Worm (Caenorhabditis elegans) whole organism, midembryonic: ENCODE measurements around the gene clc-4.

Experiments used
- T22C8.4 ChIP-seq: fragments of 200-800 bp; sonication (Bioruptor generic); IDR thresholded peaks from 2 replicates; pipeline ENCODE4 v1.3.6; 2022; ENCODE audit warnings: missing genetic modification characterization, missing compliant biosample characterization
- klf-2 ChIP-seq: fragments of 200-800 bp; sonication (Bioruptor generic); conservative IDR thresholded peaks from 2 replicates; pipeline ENCODE4 v1.3.6; 2022; ENCODE audit warnings: missing genetic modification reagents, missing genetic modification characterization, missing compliant biosample characterization
- med-1 ChIP-seq: sonication (generic microtip); optimal IDR thresholded peaks from 2 replicates; lab custom pipeline; 2017; ENCODE audit warnings: missing genetic modification characterization, mild to moderate bottlenecking, missing compliant biosample characterization, antibody characterized with exemption, missing genetic modification reagents; ENCODE audit not compliant: insufficient read depth
- ref-1 ChIP-seq: fragments of 200-800 bp; sonication (Bioruptor generic); conservative IDR thresholded peaks from 2 replicates; pipeline ENCODE4 v1.3.6; 2022; ENCODE audit warnings: missing genetic modification reagents, missing genetic modification characterization, missing compliant biosample characterization
- tab-1 ChIP-seq: fragments of 200-800 bp; sonication (Bioruptor generic); IDR thresholded peaks from 2 replicates; pipeline ENCODE4 v1.3.6; 2022; ENCODE audit warnings: missing genetic modification characterization, missing compliant biosample characterization
- ztf-29 ChIP-seq: fragments of 200-800 bp; sonication (Bioruptor generic); IDR thresholded peaks from 2 replicates; pipeline ENCODE4 v1.3.6; 2022; ENCODE audit warnings: missing genetic modification reagents, missing genetic modification characterization, missing compliant biosample characterization

DNA sequence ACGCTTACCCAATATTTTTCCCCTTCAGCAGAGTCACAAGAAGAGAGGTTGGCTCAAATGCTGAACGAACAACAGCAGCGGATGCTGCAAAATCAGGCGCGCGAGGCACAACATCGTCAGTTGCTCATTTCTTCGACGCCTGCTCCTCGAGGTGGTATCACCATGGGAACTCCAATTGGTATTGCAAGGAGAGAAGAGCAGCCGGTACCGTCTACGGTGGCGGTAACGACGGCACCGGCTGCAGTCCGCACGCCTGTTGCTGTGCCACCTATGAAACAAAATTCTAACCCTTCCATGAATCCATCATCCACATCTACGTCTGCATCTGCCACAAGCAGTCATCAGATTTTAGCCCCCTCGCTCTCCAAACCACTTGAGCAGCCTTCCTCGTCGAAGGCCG lies 8.9 kb downstream of the clc-4 start:
- TF ChIP-seq T22C8.4 (GFP tag; lab: Robert Waterston, UW) (no peak), ztf-29 (GFP tag; lab: Robert Waterston, UW) (no peak), ref-1 (GFP tag; lab: Robert Waterston, UW) (no peak), klf-2 (GFP tag; lab: Robert Waterston, UW) (no peak), tab-1 (GFP tag; lab: Robert Waterston, UW) (no peak), med-1 (GFP tag; lab: Kevin White, UChicago) (no peak)
